Worm (Caenorhabditis elegans) whole organism, early embryonic: ENCODE results near the gene rmd-2.
"Not testable (repeated sequence)": the region's sequence is repeated elsewhere in the genome, so short reads cannot be mapped to it uniquely, and the experiment has no call there.

ENCODE experiments used
- B0310.2 ChIP-seq: sonication (generic microtip); optimal IDR thresholded peaks from 2 replicates; lab custom pipeline; 2016; ENCODE audit warnings: mild to moderate bottlenecking, missing genetic modification characterization, missing compliant biosample characterization
- F13C5.2 ChIP-seq: sonication (generic microtip); optimal IDR thresholded peaks from 2 replicates; lab custom pipeline; 2017; ENCODE audit warnings: mild to moderate bottlenecking, missing genetic modification characterization, inconsistent platforms, missing compliant biosample characterization
- aly-1 ChIP-seq: sonication (generic microtip); optimal IDR thresholded peaks from 2 replicates; lab custom pipeline; 2016; ENCODE audit warnings: missing genetic modification characterization, missing compliant biosample characterization
- ama-1 ChIP-seq: fragments of 150-350 bp; optimal IDR thresholded peaks from 2 replicates; lab custom pipeline; 2014
- ceh-13 ChIP-seq: fragments of 200-800 bp; sonication (Bioruptor generic); optimal IDR thresholded peaks from 2 replicates; lab custom pipeline; 2018; ENCODE audit warnings: mild to moderate bottlenecking, missing genetic modification characterization, missing compliant biosample characterization
- ceh-36 ChIP-seq: sonication (generic microtip); optimal IDR thresholded peaks from 2 replicates; lab custom pipeline; 2016; ENCODE audit warnings: missing genetic modification characterization, inconsistent platforms, missing compliant biosample characterization
- ets-7 ChIP-seq: sonication (generic microtip); optimal IDR thresholded peaks from 2 replicates; lab custom pipeline; 2016; ENCODE audit warnings: missing genotype, missing genetic modification characterization, missing compliant biosample characterization
- flt-1 ChIP-seq: fragments of 200-800 bp; sonication (Bioruptor generic); IDR thresholded peaks from 2 replicates; pipeline ENCODE4 v1.3.6; 2022; ENCODE audit warnings: missing genetic modification characterization, missing compliant biosample characterization
- hmbx-1 ChIP-seq: sonication (generic microtip); optimal IDR thresholded peaks from 2 replicates; lab custom pipeline; 2016; ENCODE audit warnings: mild to moderate bottlenecking, missing genetic modification characterization, missing compliant biosample characterization
- hmg-4 ChIP-seq: fragments of 200-800 bp; sonication (Bioruptor generic); optimal IDR thresholded peaks from 2 replicates; lab custom pipeline; 2018; ENCODE audit warnings: mild to moderate bottlenecking, missing genetic modification characterization, missing compliant biosample characterization
- hnd-1 ChIP-seq: sonication (generic microtip); optimal IDR thresholded peaks from 2 replicates; lab custom pipeline; 2016; ENCODE audit warnings: missing genetic modification characterization, missing compliant biosample characterization
- pes-1 ChIP-seq: fragments of 200-800 bp; sonication (Bioruptor generic); IDR thresholded peaks from 2 replicates; pipeline ENCODE4 v1.3.6; 2022; ENCODE audit warnings: missing genetic modification reagents, missing genetic modification characterization, missing compliant biosample characterization
- scrt-1 ChIP-seq: fragments of 200-800 bp; sonication (Bioruptor generic); IDR thresholded peaks from 2 replicates; pipeline ENCODE4 v1.3.6; 2022; ENCODE audit warnings: missing genetic modification characterization, missing compliant biosample characterization
- sea-1 ChIP-seq: fragments of 200-800 bp; sonication (Bioruptor generic); conservative IDR thresholded peaks from 2 replicates; pipeline ENCODE4 v1.3.6; 2022; ENCODE audit warnings: missing genetic modification characterization, missing compliant biosample characterization
- tbx-11 ChIP-seq: fragments of 200-800 bp; sonication (Bioruptor generic); IDR thresholded peaks from 2 replicates; pipeline ENCODE4 v1.3.6; 2022; ENCODE audit warnings: missing genetic modification characterization, missing compliant biosample characterization
- tbx-37 ChIP-seq: fragments of 200-800 bp; sonication (Bioruptor generic); conservative IDR thresholded peaks from 2 replicates; pipeline ENCODE4 v1.3.6; 2022; ENCODE audit warnings: missing genetic modification reagents, missing genetic modification characterization, missing compliant biosample characterization
- tra-4 ChIP-seq: sonication (generic microtip); optimal IDR thresholded peaks from 2 replicates; lab custom pipeline; 2017; ENCODE audit warnings: missing genetic modification characterization, missing compliant biosample characterization

rmd-2 gene

DNA sequence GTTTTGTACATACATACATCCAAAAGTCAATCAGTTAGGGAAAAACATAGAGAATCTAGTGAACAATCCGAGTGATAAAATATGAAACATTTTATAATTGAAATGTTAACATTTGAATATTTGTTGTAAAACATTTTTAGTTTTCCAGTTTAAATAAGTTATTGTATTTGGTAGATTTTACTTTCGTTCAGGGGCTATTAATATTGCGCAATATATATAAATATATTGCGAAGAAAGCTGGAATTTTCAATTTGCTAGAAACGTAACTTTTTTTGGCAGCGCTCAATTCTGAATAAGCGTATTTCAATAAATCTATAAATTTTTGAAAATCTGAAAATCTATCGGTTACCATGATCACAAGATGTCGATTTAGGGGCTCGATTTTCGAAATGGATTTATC lies 21.4 kb upstream of the rmd-2 start:
- TF ChIP-seq ama-1 (lab: Kevin White, UChicago) (no peak), sea-1 (GFP tag; lab: Robert Waterston, UW) (no peak), ets-7 (tag; lab: Kevin White, UChicago) (no peak), ceh-13 (GFP tag; lab: Kevin White, UChicago) (no peak), B0310.2 (tag; lab: Kevin White, UChicago) (no peak), hmbx-1 (tag; lab: Kevin White, UChicago) (no peak), pes-1 (GFP tag; lab: Robert Waterston, UW) (no peak), tra-4 (no peak), ceh-36 (no peak), tbx-11 (GFP tag; lab: Robert Waterston, UW) (no peak)

DNA sequence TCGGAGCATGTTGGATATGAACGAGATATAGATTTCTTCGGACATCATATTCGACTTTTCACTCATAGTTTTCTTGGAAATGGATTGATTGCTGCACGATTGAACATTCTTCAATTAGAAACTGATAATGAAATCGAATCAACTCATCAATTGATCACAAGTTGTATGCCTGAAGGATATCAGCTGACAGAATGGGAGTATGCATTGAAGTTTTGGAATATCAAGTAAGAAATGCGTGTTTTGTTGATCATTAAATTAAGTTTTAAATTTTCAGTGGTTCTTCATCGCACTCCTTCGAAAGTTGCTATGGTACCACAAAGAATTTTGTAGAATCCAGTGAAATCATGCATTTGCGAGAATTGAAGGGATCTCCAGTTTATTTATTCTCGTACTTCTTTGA lies 20.3 kb upstream of the rmd-2 start:
- TF ChIP-seq pes-1 (GFP tag; lab: Robert Waterston, UW), result no peak
- no peak for TF ChIP-seq flt-1
- TF ChIP-seq F13C5.2 (tag; lab: Kevin White, UChicago), result no peak
- no peak for TF ChIP-seq ets-7 (tag; lab: Kevin White, UChicago)
- no peak for TF ChIP-seq hmbx-1 (tag; lab: Kevin White, UChicago)

ce11 chrV:10004048-10004761 lies 18.1 kb upstream of the rmd-2 start, which contains the start of gene uda-1:
uda-1 (plus strand) TSS chrV:10004755.
- not testable (repeated sequence) for TF ChIP-seq hnd-1 (tag; lab: Kevin White, UChicago); sea-1 (GFP tag; lab: Robert Waterston, UW); pes-1 (GFP tag; lab: Robert Waterston, UW)

- TF ChIP-seq ceh-36, result no peak
- TF ChIP-seq flt-1, result no peak
- no peak for TF ChIP-seq sea-1 (GFP tag; lab: Robert Waterston, UW)
- TF ChIP-seq hnd-1 (tag; lab: Kevin White, UChicago), result no peak
- no peak for TF ChIP-seq scrt-1 (GFP tag; lab: Robert Waterston, UW)
- TF ChIP-seq hmg-4, result no peak
- TF ChIP-seq tra-4, result no peak
- no peak for TF ChIP-seq F13C5.2 (tag; lab: Kevin White, UChicago)
- TF ChIP-seq B0310.2 (tag; lab: Kevin White, UChicago), result no peak
- TF ChIP-seq hmbx-1 (tag; lab: Kevin White, UChicago), result no peak
- TF ChIP-seq tbx-37 (GFP tag; lab: Robert Waterston, UW), result no peak
- TF ChIP-seq tbx-11 (GFP tag; lab: Robert Waterston, UW), result no peak
- TF ChIP-seq aly-1 (tag; lab: Kevin White, UChicago), result no peak
These were observed 17.4 kb upstream of the rmd-2 start for ce11 chrV:10003315-10003969.

DNA sequence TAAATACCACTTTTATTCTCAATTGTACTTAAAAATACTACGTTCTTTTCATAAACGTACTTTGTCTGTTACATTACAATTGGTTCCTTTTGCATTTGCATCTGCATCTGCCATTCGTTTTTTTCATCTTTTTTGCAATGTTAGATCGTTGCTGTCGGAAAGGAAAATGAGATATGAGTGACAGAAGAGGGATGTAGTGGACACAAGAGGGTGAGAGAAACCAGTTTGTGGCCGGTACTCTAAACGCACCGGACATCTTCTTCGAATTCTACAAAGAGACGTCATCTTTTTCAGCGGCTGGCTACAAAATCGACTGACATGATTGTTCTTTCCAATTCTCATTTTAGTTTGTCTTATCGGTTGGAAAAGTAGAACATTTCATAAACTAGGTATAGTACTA lies 16.6 kb upstream of the rmd-2 start:
- TF ChIP-seq hmg-4 (no peak), hmbx-1 (tag; lab: Kevin White, UChicago) (no peak), ceh-13 (GFP tag; lab: Kevin White, UChicago) (no peak), sea-1 (GFP tag; lab: Robert Waterston, UW) (no peak), pes-1 (GFP tag; lab: Robert Waterston, UW) (no peak), tbx-11 (GFP tag; lab: Robert Waterston, UW) (no peak), hnd-1 (tag; lab: Kevin White, UChicago) (no peak), scrt-1 (GFP tag; lab: Robert Waterston, UW) (no peak), tbx-37 (GFP tag; lab: Robert Waterston, UW) (no peak), B0310.2 (tag; lab: Kevin White, UChicago) (no peak), aly-1 (tag; lab: Kevin White, UChicago) (no peak), ets-7 (tag; lab: Kevin White, UChicago) (no peak), flt-1 (no peak), tra-4 (no peak), ceh-36 (no peak), ama-1 (lab: Kevin White, UChicago) (no peak), F13C5.2 (tag; lab: Kevin White, UChicago) (no peak)

DNA sequence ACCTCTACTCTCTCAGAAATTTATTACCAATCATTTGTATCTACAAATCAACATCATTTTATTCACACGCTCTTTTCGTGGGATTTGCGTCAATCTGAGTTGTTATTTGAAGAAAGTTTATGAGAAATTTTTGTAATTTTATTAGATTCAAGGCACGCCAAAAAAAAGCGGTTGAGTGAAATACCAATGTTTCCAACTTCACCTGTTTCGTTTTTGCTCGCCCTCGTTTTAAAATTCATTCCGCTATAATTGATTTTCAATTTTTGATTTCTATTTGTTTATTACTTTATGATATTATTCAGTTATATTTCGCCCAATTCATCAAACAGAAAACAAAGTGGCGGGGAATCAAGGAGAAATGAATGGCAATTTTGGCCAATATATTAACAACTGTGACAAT lies 14.7 kb upstream of the rmd-2 start, which contains the start of gene K08H10.10:
K08H10.10 (plus strand) TSS at position 301 of the 400 bp plus-strand sequence.
- no peak for TF ChIP-seq ets-7 (tag; lab: Kevin White, UChicago)
- no peak for TF ChIP-seq scrt-1 (GFP tag; lab: Robert Waterston, UW)
- TF ChIP-seq F13C5.2 (tag; lab: Kevin White, UChicago), result no peak
- no peak for TF ChIP-seq pes-1 (GFP tag; lab: Robert Waterston, UW)
- TF ChIP-seq ceh-13 (GFP tag; lab: Kevin White, UChicago), result no peak
- no peak for TF ChIP-seq ceh-36

ce11 chrV:9995791-9996190 lies 9.7 kb upstream of the rmd-2 start, which contains the start of gene K08H10.6:
K08H10.6 (minus strand) TSS chrV:9995891.
- no peak for TF ChIP-seq aly-1 (tag; lab: Kevin White, UChicago)
- no peak for TF ChIP-seq flt-1
- no peak for TF ChIP-seq tbx-11 (GFP tag; lab: Robert Waterston, UW)
- no peak for TF ChIP-seq sea-1 (GFP tag; lab: Robert Waterston, UW)
- TF ChIP-seq scrt-1 (GFP tag; lab: Robert Waterston, UW), result no peak
- TF ChIP-seq ceh-13 (GFP tag; lab: Kevin White, UChicago), result no peak
- no peak for TF ChIP-seq F13C5.2 (tag; lab: Kevin White, UChicago)
- no peak for TF ChIP-seq ets-7 (tag; lab: Kevin White, UChicago)
- TF ChIP-seq ama-1 (lab: Kevin White, UChicago), result no peak
- TF ChIP-seq hmg-4, result no peak
- TF ChIP-seq ceh-36, result no peak
- TF ChIP-seq tra-4, result no peak
